Worm (Caenorhabditis elegans) whole organism, young adult: ENCODE measurements around the gene szy-2.

ENCODE experiments used
- B0336.3 ChIP-seq: fragments of 200-800 bp; sonication (Bioruptor generic); IDR thresholded peaks from 2 replicates; pipeline ENCODE4 v1.3.6; 2022; ENCODE audit warnings: missing genetic modification characterization, missing compliant biosample characterization
- C06A6.2 ChIP-seq: fragments of 200-800 bp; sonication (Bioruptor generic); conservative IDR thresholded peaks from 2 replicates; pipeline ENCODE4 v1.3.6; 2022; ENCODE audit warnings: missing genetic modification characterization, missing compliant biosample characterization
- C17E4.6 ChIP-seq: fragments of 200-800 bp; sonication (Bioruptor generic); IDR thresholded peaks from 2 replicates; pipeline ENCODE4 v1.3.6; 2022; ENCODE audit warnings: missing genetic modification reagents, missing genetic modification characterization, missing compliant biosample characterization
- D2030.7 ChIP-seq: fragments of 200-800 bp; sonication (Bioruptor generic); IDR thresholded peaks from 2 replicates; pipeline ENCODE4 v1.3.6; 2022; ENCODE audit warnings: missing genetic modification reagents, missing genetic modification characterization, missing compliant biosample characterization
- F33H1.4 ChIP-seq: fragments of 200-800 bp; sonication (Bioruptor generic); IDR thresholded peaks from 2 replicates; pipeline ENCODE4 v1.3.6; 2022; ENCODE audit warnings: missing genetic modification reagents, missing genetic modification characterization, missing compliant biosample characterization
- F49E8.2 ChIP-seq: sonication (generic microtip); optimal IDR thresholded peaks from 3 replicates; lab custom pipeline; 2017; ENCODE audit warnings: missing genetic modification characterization, mild to moderate bottlenecking, missing compliant biosample characterization, antibody characterized with exemption, moderate library complexity; ENCODE audit not compliant: insufficient read depth
- F52B5.7 ChIP-seq: sonication (generic microtip); optimal IDR thresholded peaks from 2 replicates; lab custom pipeline; 2016; ENCODE audit warnings: mild to moderate bottlenecking, missing genetic modification characterization, missing compliant biosample characterization
- F57A8.1 ChIP-seq: fragments of 200-800 bp; sonication (Bioruptor generic); optimal IDR thresholded peaks from 2 replicates; lab custom pipeline; 2018; ENCODE audit warnings: mild to moderate bottlenecking, missing genetic modification characterization, moderate library complexity, missing compliant biosample characterization
- F57C9.4 ChIP-seq: sonication (generic microtip); optimal IDR thresholded peaks from 2 replicates; lab custom pipeline; 2017; ENCODE audit warnings: mild to moderate bottlenecking, missing genetic modification characterization, missing compliant biosample characterization
- K11D2.4 ChIP-seq: fragments of 200-800 bp; sonication (Bioruptor generic); IDR thresholded peaks from 2 replicates; pipeline ENCODE4 v1.3.6; 2022; ENCODE audit warnings: missing genetic modification reagents, missing genetic modification characterization, missing compliant biosample characterization
- T26A5.8 ChIP-seq: sonication (generic microtip); optimal IDR thresholded peaks from 2 replicates; lab custom pipeline; 2016; ENCODE audit warnings: missing genetic modification characterization, missing compliant biosample characterization
- Y79H2A.3 ChIP-seq: fragments of 200-800 bp; sonication (Bioruptor generic); conservative IDR thresholded peaks from 2 replicates; pipeline ENCODE4 v1.3.6; 2022; ENCODE audit warnings: missing genetic modification reagents, missing genetic modification characterization, missing compliant biosample characterization
- atf-7 ChIP-seq: sonication (generic microtip); optimal IDR thresholded peaks from 2 replicates; lab custom pipeline; 2017; ENCODE audit warnings: mild to moderate bottlenecking, missing genetic modification characterization, missing compliant biosample characterization
- athp-1 ChIP-seq: sonication (generic microtip); optimal IDR thresholded peaks from 2 replicates; lab custom pipeline; 2017; ENCODE audit warnings: mild to moderate bottlenecking, missing genetic modification characterization, missing compliant biosample characterization
- attf-5 ChIP-seq: fragments of 200-800 bp; sonication (Bioruptor generic); optimal IDR thresholded peaks from 2 replicates; lab custom pipeline; 2018; ENCODE audit warnings: mild to moderate bottlenecking, missing genetic modification characterization, missing compliant biosample characterization
- attf-6 ChIP-seq: fragments of 200-800 bp; sonication (Bioruptor generic); IDR thresholded peaks from 2 replicates; pipeline ENCODE4 v1.3.6; 2022; ENCODE audit warnings: missing genetic modification reagents, missing genetic modification characterization, missing compliant biosample characterization
- cebp-1 ChIP-seq, 2 experiments: fragments of 200-800 bp in 1 of 2; sonication (Bioruptor generic) in 1 of 2; sonication (generic microtip) in 1 of 2; IDR thresholded peaks in 1 of 2; optimal IDR thresholded peaks in 1 of 2; 2 replicates each; pipeline versions ENCODE4 v1.3.6 to Lab custom; 2017 to 2022; ENCODE audit warnings: missing compliant biosample characterization in 2 of 2, missing genetic modification characterization in 2 of 2, mild to moderate bottlenecking in 1 of 2, missing genetic modification reagents in 1 of 2, moderate library complexity in 1 of 2
- cebp-2 ChIP-seq: fragments of 200-800 bp; sonication (Bioruptor generic); IDR thresholded peaks from 2 replicates; pipeline ENCODE4 v1.3.6; 2022; ENCODE audit warnings: missing genetic modification characterization, missing compliant biosample characterization
- ceh-100 ChIP-seq: fragments of 200-800 bp; sonication (Bioruptor generic); IDR thresholded peaks from 2 replicates; pipeline ENCODE4 v1.3.6; 2022; ENCODE audit warnings: missing genetic modification reagents, missing genetic modification characterization, missing compliant biosample characterization
- dox-1 ChIP-seq: fragments of 200-800 bp; sonication (Bioruptor generic); IDR thresholded peaks from 2 replicates; pipeline ENCODE4 v1.3.6; 2022; ENCODE audit warnings: missing genetic modification reagents, missing genetic modification characterization, missing compliant biosample characterization
- efl-1 ChIP-seq: fragments of 150-350 bp; optimal IDR thresholded peaks from 2 replicates; lab custom pipeline; 2014; ENCODE audit warnings: missing biosample characterization, missing genetic modification reagents, missing genetic modification characterization
- hmg-1.2 ChIP-seq: fragments of 200-800 bp; sonication (Bioruptor generic); IDR thresholded peaks from 2 replicates; pipeline ENCODE4 v1.3.6; 2022; ENCODE audit warnings: missing genetic modification reagents, missing genetic modification characterization, missing compliant biosample characterization
- hsf-1 ChIP-seq: fragments of 200-800 bp; sonication (Bioruptor generic); IDR thresholded peaks from 2 replicates; pipeline ENCODE4 v1.3.6; 2022; ENCODE audit warnings: missing genetic modification reagents, missing genetic modification characterization, missing compliant biosample characterization
- lag-1 ChIP-seq: fragments of 200-800 bp; sonication (Bioruptor generic); IDR thresholded peaks from 2 replicates; pipeline ENCODE4 v1.3.6; 2022; ENCODE audit warnings: missing genetic modification reagents, missing genetic modification characterization, missing compliant biosample characterization
- let-526 ChIP-seq: fragments of 200-800 bp; sonication (Bioruptor generic); IDR thresholded peaks from 2 replicates; pipeline ENCODE4 v1.3.6; 2022; ENCODE audit warnings: missing genetic modification reagents, missing genetic modification characterization, missing compliant biosample characterization
- let-607 ChIP-seq, 2 experiments: fragments of 200-800 bp in 1 of 2; sonication (Bioruptor generic) in 1 of 2; sonication (generic microtip) in 1 of 2; optimal IDR thresholded peaks; 2 replicates each; lab custom pipeline; 2016 to 2018; ENCODE audit warnings: mild to moderate bottlenecking in 2 of 2, missing compliant biosample characterization in 2 of 2, missing genetic modification characterization in 2 of 2, moderate library complexity in 2 of 2, missing genotype in 1 of 2
- lin-54 ChIP-seq: fragments of 200-800 bp; sonication (Bioruptor generic); optimal IDR thresholded peaks from 2 replicates; lab custom pipeline; 2018; ENCODE audit warnings: mild to moderate bottlenecking, missing genetic modification characterization, missing compliant biosample characterization
- lsl-1 ChIP-seq: fragments of 200-800 bp; sonication (Bioruptor generic); optimal IDR thresholded peaks from 2 replicates; lab custom pipeline; 2018; ENCODE audit warnings: mild to moderate bottlenecking, missing genetic modification characterization, moderate library complexity, missing compliant biosample characterization
- madf-6 ChIP-seq: fragments of 200-800 bp; sonication (Bioruptor generic); IDR thresholded peaks from 2 replicates; pipeline ENCODE4 v1.3.6; 2022; ENCODE audit warnings: missing genetic modification reagents, missing genetic modification characterization, missing compliant biosample characterization
- madf-8 ChIP-seq: fragments of 200-800 bp; sonication (Bioruptor generic); conservative IDR thresholded peaks from 2 replicates; pipeline ENCODE4 v1.3.6; 2022; ENCODE audit warnings: missing genetic modification reagents, missing genetic modification characterization, missing compliant biosample characterization
- mcd-1 ChIP-seq: fragments of 200-800 bp; sonication (Bioruptor generic); IDR thresholded peaks from 2 replicates; pipeline ENCODE4 v1.3.6; 2022; ENCODE audit warnings: missing genetic modification reagents, missing genetic modification characterization, missing compliant biosample characterization
- nhr-120 ChIP-seq: fragments of 200-800 bp; sonication (Bioruptor generic); IDR thresholded peaks from 2 replicates; pipeline ENCODE4 v1.3.6; 2022; ENCODE audit warnings: missing genetic modification characterization, missing compliant biosample characterization
- nhr-80 ChIP-seq: sonication (generic microtip); optimal IDR thresholded peaks from 2 replicates; lab custom pipeline; 2016; ENCODE audit warnings: missing genetic modification characterization, missing compliant biosample characterization
- sea-2 ChIP-seq: fragments of 200-800 bp; sonication (Bioruptor generic); IDR thresholded peaks from 2 replicates; pipeline ENCODE4 v1.3.6; 2022; ENCODE audit warnings: missing genetic modification characterization, missing compliant biosample characterization
- snpc-1.1 ChIP-seq: sonication (generic microtip); optimal IDR thresholded peaks from 2 replicates; lab custom pipeline; 2017; ENCODE audit warnings: missing genetic modification characterization, mild to moderate bottlenecking, missing compliant biosample characterization, antibody characterized with exemption, moderate library complexity, missing genotype, missing genetic modification reagents; ENCODE audit not compliant: insufficient read depth
- snpc-3.4 ChIP-seq: sonication (generic microtip); optimal IDR thresholded peaks from 2 replicates; lab custom pipeline; 2017; ENCODE audit warnings: missing genetic modification characterization, mild to moderate bottlenecking, missing compliant biosample characterization, antibody characterized with exemption, moderate library complexity, missing genotype, missing genetic modification reagents
- snpc-4 ChIP-seq, 5 experiments: fragments of 150-350 bp in 1 of 5; sonication (generic microtip) in 4 of 5; optimal IDR thresholded peaks; 2 replicates each; lab custom pipeline; 2014 to 2018; ENCODE audit warnings: missing genetic modification characterization in 5 of 5, missing biosample characterization in 3 of 5, antibody characterized with exemption in 2 of 5, mild to moderate bottlenecking in 2 of 5, missing compliant biosample characterization in 2 of 5, missing genotype in 2 of 5, moderate library complexity in 2 of 5, missing genetic modification reagents in 1 of 5
- tbp1 ChIP-seq: fragments of 200-800 bp; sonication (Bioruptor generic); optimal IDR thresholded peaks from 2 replicates; lab custom pipeline; 2018; ENCODE audit warnings: mild to moderate bottlenecking, missing genetic modification characterization, missing compliant biosample characterization
- xnd-1 ChIP-seq: sonication (generic microtip); optimal IDR thresholded peaks from 2 replicates; lab custom pipeline; 2016; ENCODE audit warnings: missing genotype, missing genetic modification reagents, missing genetic modification characterization, missing compliant biosample characterization
- ztf-22 ChIP-seq: fragments of 200-800 bp; sonication (Bioruptor generic); optimal IDR thresholded peaks from 2 replicates; lab custom pipeline; 2018; ENCODE audit warnings: mild to moderate bottlenecking, missing genetic modification characterization, moderate library complexity, missing compliant biosample characterization
- ztf-25 ChIP-seq: fragments of 200-800 bp; sonication (Bioruptor generic); IDR thresholded peaks from 2 replicates; pipeline ENCODE4 v1.3.6; 2022; ENCODE audit warnings: missing genetic modification reagents, missing genetic modification characterization, missing compliant biosample characterization
- ztf-6 ChIP-seq: fragments of 200-800 bp; sonication (Bioruptor generic); IDR thresholded peaks from 2 replicates; pipeline ENCODE4 v1.3.6; 2022; ENCODE audit warnings: missing genetic modification reagents, missing genetic modification characterization, missing compliant biosample characterization

szy-2 gene

DNA sequence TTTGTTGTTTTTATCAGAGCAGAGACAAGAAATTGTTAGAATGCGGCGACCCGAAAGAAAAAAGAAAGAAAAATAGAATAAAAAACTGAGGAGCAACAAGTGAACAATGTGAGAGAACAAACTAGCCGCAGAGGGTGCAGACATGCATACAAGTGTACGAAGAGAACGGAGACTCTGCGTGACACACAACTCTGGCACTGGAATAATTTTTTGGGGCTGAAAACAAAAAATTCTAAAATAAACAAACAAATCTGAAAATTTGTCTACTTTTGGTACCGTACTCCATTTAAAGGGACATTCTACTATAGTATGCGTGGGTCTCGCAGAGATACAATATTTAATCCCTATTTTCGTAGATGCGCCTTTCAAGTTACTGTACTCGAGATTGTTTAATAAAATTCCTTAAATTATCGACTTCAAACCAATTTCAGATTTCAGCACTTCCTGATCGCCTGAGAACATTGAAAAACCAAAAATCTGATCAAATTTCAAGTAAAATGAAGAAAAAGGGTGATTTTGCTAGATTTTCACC lies 4.0 kb upstream of the szy-2 start:
- TF ChIP-seq D2030.7 (peak; percentile 43; the same call in 1 of the 2 replicates), athp-1 (tag; lab: Kevin White, UChicago) (peak; percentile 1), snpc-1.1 (peak; percentile 19), F33H1.4 (GFP tag; lab: Robert Waterston, UW) (peak; percentile 89), snpc-4 (GFP tag; optimal IDR thresholded peaks at IDR 0.05; lab: Kevin White, UChicago) (no peak), snpc-4 (tag; optimal IDR thresholded peaks at IDR 0.05; lab: Kevin White, UChicago) (peak in 1 of 4 experiments; percentile 10), lsl-1 (GFP tag; lab: Kevin White, UChicago) (peak; percentile 94), tbp1 (no peak), snpc-3.4 (tag; lab: Kevin White, UChicago) (peak; percentile 47), madf-8 (GFP tag; lab: Robert Waterston, UW) (peak; percentile 67), cebp-2 (GFP tag; lab: Robert Waterston, UW) (no peak), Y79H2A.3 (no peak), let-607 (tag; optimal IDR thresholded peaks at IDR 0.05; lab: Kevin White, UChicago) (no peak), xnd-1 (tag; lab: Kevin White, UChicago) (peak; percentile 78), hsf-1 (GFP tag; lab: Robert Waterston, UW) (0 out of 2 replicates have a peak, but pooled peaks have one; percentile 22), hmg-1.2 (GFP tag; lab: Robert Waterston, UW) (peak; percentile 33; the same call in 1 of the 2 replicates), madf-6 (GFP tag; lab: Robert Waterston, UW) (peak; percentile 94), let-526 (GFP tag; lab: Robert Waterston, UW) (no peak), lin-54 (GFP tag; lab: Kevin White, UChicago) (peak; percentile 23), nhr-120 (GFP tag; lab: Robert Waterston, UW) (no peak), dox-1 (GFP tag; lab: Robert Waterston, UW) (peak; percentile 44; the same call in 1 of the 2 replicates), nhr-80 (tag; lab: Kevin White, UChicago) (peak; percentile 2), F49E8.2 (peak; percentile 16), efl-1 (GFP tag; lab: Kevin White, UChicago) (peak; percentile 46)

- no peak for TF ChIP-seq let-607 (tag; optimal IDR thresholded peaks at IDR 0.05; lab: Kevin White, UChicago)
- TF ChIP-seq athp-1 (tag; lab: Kevin White, UChicago): no peak
- TF ChIP-seq ztf-25 (GFP tag; lab: Robert Waterston, UW): no peak
- no peak for TF ChIP-seq Y79H2A.3
- no peak for TF ChIP-seq F57C9.4 (tag; lab: Kevin White, UChicago)
- TF ChIP-seq F52B5.7 (tag; lab: Kevin White, UChicago): no peak
- no peak for TF ChIP-seq T26A5.8 (tag; lab: Kevin White, UChicago)
- no peak for TF ChIP-seq atf-7 (tag; lab: Kevin White, UChicago)
- TF ChIP-seq ztf-22 (GFP tag; lab: Kevin White, UChicago): no peak
Measured at ce11 chrIII:5373715-5374114, 2.6 kb upstream of the szy-2 start.

DNA sequence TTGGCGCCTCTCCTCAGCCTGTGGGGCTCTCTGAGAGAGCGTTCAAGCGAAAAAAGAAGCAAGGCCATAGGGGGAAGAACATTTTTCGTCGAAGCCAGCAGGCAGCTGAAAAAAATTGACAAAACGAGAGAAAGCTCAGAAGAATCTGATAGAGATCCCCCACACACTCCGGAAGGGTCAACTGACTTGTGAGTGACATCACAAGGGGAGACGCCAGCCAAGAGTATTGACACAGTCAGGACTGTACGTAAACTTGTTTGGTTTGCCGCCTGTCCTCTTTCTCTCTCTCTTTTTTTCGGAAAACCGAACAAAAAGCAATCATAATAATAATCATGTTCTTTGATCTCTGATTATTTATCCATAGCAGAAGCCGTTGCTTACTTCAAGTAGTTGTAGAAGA lies 1.8 kb upstream of the szy-2 start:
- TF ChIP-seq nhr-80 (tag; lab: Kevin White, UChicago) (peak; percentile 19), lag-1 (GFP tag; lab: Robert Waterston, UW) (no peak), cebp-1 (GFP tag; IDR thresholded peaks at IDR 0.05; lab: Robert Waterston, UW) (no peak), cebp-1 (tag; optimal IDR thresholded peaks at IDR 0.05; lab: Kevin White, UChicago) (peak; percentile 7), B0336.3 (GFP tag; lab: Robert Waterston, UW) (0 out of 2 replicates have a peak, but pooled peaks have one; percentile 24), ztf-25 (GFP tag; lab: Robert Waterston, UW) (no peak), K11D2.4 (GFP tag; lab: Robert Waterston, UW) (0 out of 2 replicates have a peak, but pooled peaks have one; percentile 11), lsl-1 (GFP tag; lab: Kevin White, UChicago) (no peak), let-607 (tag; optimal IDR thresholded peaks at IDR 0.05; lab: Kevin White, UChicago) (no peak), ceh-100 (no peak), cebp-2 (GFP tag; lab: Robert Waterston, UW) (no peak), sea-2 (GFP tag; lab: Robert Waterston, UW) (no peak), ztf-6 (GFP tag; lab: Robert Waterston, UW) (no peak), F57A8.1 (GFP tag; lab: Kevin White, UChicago) (no peak), C06A6.2 (GFP tag; lab: Robert Waterston, UW) (no peak), attf-6 (no peak), F52B5.7 (tag; lab: Kevin White, UChicago) (no peak), madf-6 (GFP tag; lab: Robert Waterston, UW) (no peak), attf-5 (peak; percentile 18), mcd-1 (GFP tag; lab: Robert Waterston, UW) (0 out of 2 replicates have a peak, but pooled peaks have one; percentile 17), C17E4.6 (GFP tag; lab: Robert Waterston, UW) (no peak)
